Fruit fly (Drosophila melanogaster) whole organism, embryonic: ENCODE results near the gene CG1233.

ENCODE experiments used
- Asciz ChIP-seq: fragments of 200-800 bp; sonication (Bioruptor generic); optimal IDR thresholded peaks from 2 replicates; lab custom pipeline; 2017; ENCODE audit warnings: missing biosample characterization, mild to moderate bottlenecking, missing genetic modification characterization, missing genetic modification reagents
- Atf-2 ChIP-seq: fragments of 200-800 bp; sonication (Bioruptor generic); optimal IDR thresholded peaks from 2 replicates; lab custom pipeline; 2016; ENCODE audit warnings: missing biosample characterization, missing genetic modification characterization
- Bgb ChIP-seq: fragments of 200-800 bp; sonication (Bioruptor generic); IDR thresholded peaks from 2 replicates; pipeline ENCODE4 v1.3.6; 2022; ENCODE audit warnings: missing biosample characterization, missing genetic modification characterization; ENCODE audit not compliant: partially characterized antibody
- C15 ChIP-seq: fragments of 200-800 bp; sonication (Bioruptor generic); IDR thresholded peaks from 3 replicates; pipeline ENCODE4 v1.3.6; 2022; ENCODE audit warnings: missing biosample characterization, missing genetic modification characterization
- CG10267 ChIP-seq: fragments of 200-800 bp; sonication (Bioruptor generic); optimal IDR thresholded peaks from 2 replicates; lab custom pipeline; 2018; ENCODE audit warnings: missing biosample characterization, mild to moderate bottlenecking, missing genetic modification characterization, moderate library complexity
- CG12104 ChIP-seq: fragments of 200-800 bp; sonication (Bioruptor generic); optimal IDR thresholded peaks from 3 replicates; lab custom pipeline; 2016; ENCODE audit warnings: missing biosample characterization, missing genetic modification characterization
- CG1603 ChIP-seq: fragments of 200-800 bp; sonication (Bioruptor generic); optimal IDR thresholded peaks from 2 replicates; lab custom pipeline; 2019; ENCODE audit warnings: missing biosample characterization, mild to moderate bottlenecking, missing genetic modification characterization, moderate library complexity
- CG16779 ChIP-seq: fragments of 200-800 bp; sonication (Bioruptor generic); IDR thresholded peaks from 2 replicates; pipeline ENCODE4 v1.3.6; 2022; ENCODE audit warnings: missing biosample characterization, missing genetic modification characterization
- CG17568 ChIP-seq: fragments of 200-800 bp; sonication (Bioruptor generic); optimal IDR thresholded peaks from 2 replicates; lab custom pipeline; 2018; ENCODE audit warnings: missing biosample characterization, mild to moderate bottlenecking, missing genetic modification characterization, moderate library complexity
- CG17912 ChIP-seq: fragments of 200-800 bp; sonication (Bioruptor generic); optimal IDR thresholded peaks from 2 replicates; lab custom pipeline; 2018; ENCODE audit warnings: missing biosample characterization, mild to moderate bottlenecking, missing genetic modification characterization
- CG1792 ChIP-seq: fragments of 200-800 bp; sonication (Bioruptor generic); optimal IDR thresholded peaks from 2 replicates; lab custom pipeline; 2016; ENCODE audit warnings: missing biosample characterization, missing genetic modification characterization
- CG2678 ChIP-seq: fragments of 200-800 bp; sonication (Bioruptor generic); optimal IDR thresholded peaks from 3 replicates; lab custom pipeline; 2019; ENCODE audit warnings: missing biosample characterization, mild to moderate bottlenecking, missing genetic modification characterization, moderate library complexity
- CG31224 ChIP-seq: fragments of 200-800 bp; sonication (Bioruptor generic); IDR thresholded peaks from 2 replicates; pipeline ENCODE4 v1.3.6; 2022; ENCODE audit warnings: missing biosample characterization, missing genetic modification characterization
- CG32767 ChIP-seq: fragments of 200-800 bp; sonication (Bioruptor generic); IDR thresholded peaks from 2 replicates; pipeline ENCODE4 v1.3.6; 2022; ENCODE audit warnings: missing biosample characterization, missing genetic modification characterization
- CG34224 ChIP-seq: fragments of 200-800 bp; sonication (Bioruptor generic); IDR thresholded peaks from 3 replicates; pipeline ENCODE4 v1.3.6; 2022; ENCODE audit warnings: missing biosample characterization, missing genetic modification characterization; ENCODE audit not compliant: partially characterized antibody
- CG3726 ChIP-seq: fragments of 200-800 bp; sonication (Bioruptor generic); IDR thresholded peaks from 3 replicates; pipeline ENCODE4, ENCODE4 v1.3.6; 2022; ENCODE audit warnings: missing biosample characterization, missing genetic modification characterization
- CG4360 ChIP-seq: fragments of 200-800 bp; sonication (Bioruptor generic); IDR thresholded peaks from 2 replicates; pipeline ENCODE4 v1.3.6; 2022; ENCODE audit warnings: missing biosample characterization, missing genetic modification characterization
- CG7987 ChIP-seq: fragments of 200-800 bp; sonication (Bioruptor generic); optimal IDR thresholded peaks from 2 replicates; lab custom pipeline; 2018; ENCODE audit warnings: missing biosample characterization, mild to moderate bottlenecking, missing genetic modification characterization, moderate library complexity
- CG8765 ChIP-seq: fragments of 200-800 bp; sonication (Bioruptor generic); IDR thresholded peaks from 2 replicates; pipeline ENCODE4 v1.3.6; 2022; ENCODE audit warnings: missing biosample characterization, missing genetic modification characterization
- CG8924 ChIP-seq: fragments of 200-800 bp; optimal IDR thresholded peaks from 3 replicates; lab custom pipeline; 2019; ENCODE audit warnings: missing biosample characterization, mild to moderate bottlenecking, missing genetic modification characterization, moderate library complexity
- CG9817 ChIP-seq: fragments of 200-800 bp; sonication (Bioruptor generic); optimal IDR thresholded peaks from 2 replicates; lab custom pipeline; 2018; ENCODE audit warnings: missing biosample characterization, mild to moderate bottlenecking, missing genetic modification characterization, moderate library complexity
- CG9876 ChIP-seq: fragments of 200-800 bp; sonication (Bioruptor generic); optimal IDR thresholded peaks from 2 replicates; lab custom pipeline; 2016; ENCODE audit warnings: missing biosample characterization, missing genetic modification characterization
- Doc2 ChIP-seq: fragments of 200-800 bp; sonication (Bioruptor generic); IDR thresholded peaks from 2 replicates; pipeline ENCODE4 v1.3.6; 2022; ENCODE audit warnings: missing biosample characterization, missing genetic modification characterization
- E2f1 ChIP-seq: fragments of 200-800 bp; sonication (Bioruptor generic); IDR thresholded peaks from 2 replicates; pipeline ENCODE4 v1.3.6; 2022; ENCODE audit warnings: missing biosample characterization, missing genetic modification characterization
- Hey ChIP-seq: fragments of 200-800 bp; sonication (Bioruptor generic); optimal IDR thresholded peaks from 3 replicates; lab custom pipeline; 2018; ENCODE audit warnings: missing biosample characterization, mild to moderate bottlenecking, missing genetic modification characterization
- Hr3 ChIP-seq: fragments of 200-800 bp; sonication (Bioruptor generic); optimal IDR thresholded peaks from 3 replicates; lab custom pipeline; 2016; ENCODE audit warnings: missing biosample characterization, missing genetic modification characterization
- MBD-R2 ChIP-seq: fragments of 200-800 bp; sonication (Bioruptor generic); IDR thresholded peaks from 2 replicates; pipeline ENCODE4 v1.3.6; 2022; ENCODE audit warnings: missing biosample characterization, missing genetic modification characterization
- Mrtf ChIP-seq: fragments of 200-800 bp; sonication (Bioruptor generic); IDR thresholded peaks from 3 replicates; pipeline ENCODE4 v1.3.6; 2022; ENCODE audit warnings: missing biosample characterization, missing genetic modification characterization
- Myb ChIP-seq: fragments of 200-800 bp; sonication (Bioruptor generic); optimal IDR thresholded peaks from 2 replicates; lab custom pipeline; 2016; ENCODE audit warnings: missing biosample characterization, missing genetic modification characterization
- Neu2 ChIP-seq: fragments of 200-800 bp; sonication (Bioruptor generic); optimal IDR thresholded peaks from 3 replicates; lab custom pipeline; 2016; ENCODE audit warnings: missing biosample characterization, missing genetic modification characterization, borderline replicate concordance
- NfI ChIP-seq: fragments of 200-800 bp; sonication (Bioruptor generic); optimal IDR thresholded peaks from 3 replicates; lab custom pipeline; 2018; ENCODE audit warnings: missing biosample characterization, mild to moderate bottlenecking, missing genetic modification characterization, moderate library complexity
- Six4 ChIP-seq: fragments of 200-800 bp; sonication (Bioruptor generic); optimal IDR thresholded peaks from 2 replicates; lab custom pipeline; 2016; ENCODE audit warnings: missing biosample characterization, missing genetic modification characterization
- Sox102F ChIP-seq: fragments of 200-800 bp; sonication (Bioruptor generic); optimal IDR thresholded peaks from 2 replicates; lab custom pipeline; 2018; ENCODE audit warnings: missing biosample characterization, mild to moderate bottlenecking, missing genetic modification characterization, moderate library complexity
- Taf1 ChIP-seq: fragments of 200-800 bp; sonication (Bioruptor generic); IDR thresholded peaks from 2 replicates; pipeline ENCODE4 v1.3.6; 2022; ENCODE audit warnings: missing biosample characterization, missing genetic modification characterization
- Trl ChIP-seq, 3 experiments: fragments of >200 bp in 2 of 3; fragments of 200-800 bp in 1 of 3; sonication (Bioruptor generic) in 1 of 3; optimal IDR thresholded peaks; 2 replicates in 1 of 3; 3 replicates in 2 of 3; lab custom pipeline; 2016 to 2017; ENCODE audit warnings: missing biosample characterization in 1 of 3, missing genetic modification characterization in 1 of 3
- aop ChIP-seq: fragments of 200-800 bp; sonication (Bioruptor generic); IDR thresholded peaks from 2 replicates; pipeline ENCODE4 v1.3.6; 2022; ENCODE audit warnings: missing biosample characterization, missing genetic modification characterization
- bcd ChIP-seq: fragments of 200-800 bp; sonication (Bioruptor generic); optimal IDR thresholded peaks from 2 replicates; lab custom pipeline; 2017; ENCODE audit warnings: missing biosample characterization, mild to moderate bottlenecking, missing genetic modification characterization
- dm ChIP-seq: fragments of 200-800 bp; sonication (Bioruptor generic); optimal IDR thresholded peaks from 3 replicates; lab custom pipeline; 2016; ENCODE audit warnings: missing biosample characterization, missing genetic modification characterization
- dmrt99B ChIP-seq: fragments of 200-800 bp; sonication (Bioruptor generic); optimal IDR thresholded peaks from 2 replicates; lab custom pipeline; 2018; ENCODE audit warnings: missing biosample characterization, mild to moderate bottlenecking, missing genetic modification characterization, moderate library complexity
- ewg ChIP-seq: fragments of 200-800 bp; sonication (Bioruptor generic); optimal IDR thresholded peaks from 3 replicates; lab custom pipeline; 2017; ENCODE audit warnings: mild to moderate bottlenecking, missing biosample characterization, missing genetic modification reagents, missing genetic modification characterization
- klu ChIP-seq: fragments of 200-800 bp; sonication (Bioruptor generic); IDR thresholded peaks from 2 replicates; pipeline ENCODE4 v1.3.6; 2022; ENCODE audit warnings: missing biosample characterization, missing genetic modification characterization
- otp ChIP-seq: fragments of 200-800 bp; sonication (Bioruptor generic); IDR thresholded peaks from 3 replicates; pipeline ENCODE4, ENCODE4 v1.3.6; 2022; ENCODE audit warnings: missing biosample characterization, missing genetic modification characterization
- pfk ChIP-seq: fragments of 200-800 bp; sonication (Bioruptor generic); optimal IDR thresholded peaks from 2 replicates; lab custom pipeline; 2018; ENCODE audit warnings: missing biosample characterization, mild to moderate bottlenecking, missing genetic modification characterization, moderate library complexity
- psq ChIP-seq: fragments of 200-800 bp; sonication (Bioruptor generic); optimal IDR thresholded peaks from 2 replicates; lab custom pipeline; 2017; ENCODE audit warnings: missing biosample characterization, missing genetic modification characterization
- scrt ChIP-seq: fragments of 200-800 bp; sonication (Bioruptor generic); optimal IDR thresholded peaks from 2 replicates; lab custom pipeline; 2018; ENCODE audit warnings: missing biosample characterization, mild to moderate bottlenecking, missing genetic modification characterization, moderate library complexity
- sisA ChIP-seq: fragments of 200-800 bp; sonication (Bioruptor generic); IDR thresholded peaks from 2 replicates; pipeline ENCODE4 v1.3.6; 2022; ENCODE audit warnings: missing biosample characterization, missing genetic modification characterization
- toy ChIP-seq: fragments of 200-800 bp; sonication (Bioruptor generic); IDR thresholded peaks from 2 replicates; pipeline ENCODE4 v1.3.6; 2022; ENCODE audit warnings: missing biosample characterization, missing genetic modification characterization
- usp ChIP-seq: fragments of >200 bp; optimal IDR thresholded peaks from 2 replicates; lab custom pipeline; 2017; ENCODE audit warnings: missing biosample characterization, missing genetic modification characterization
- zen2 ChIP-seq: fragments of 200-800 bp; sonication (Bioruptor generic); IDR thresholded peaks from 3 replicates; pipeline ENCODE4 v1.3.6; 2022; ENCODE audit warnings: missing biosample characterization, missing genetic modification characterization; ENCODE audit not compliant: partially characterized antibody

Gene CG1233

DNA sequence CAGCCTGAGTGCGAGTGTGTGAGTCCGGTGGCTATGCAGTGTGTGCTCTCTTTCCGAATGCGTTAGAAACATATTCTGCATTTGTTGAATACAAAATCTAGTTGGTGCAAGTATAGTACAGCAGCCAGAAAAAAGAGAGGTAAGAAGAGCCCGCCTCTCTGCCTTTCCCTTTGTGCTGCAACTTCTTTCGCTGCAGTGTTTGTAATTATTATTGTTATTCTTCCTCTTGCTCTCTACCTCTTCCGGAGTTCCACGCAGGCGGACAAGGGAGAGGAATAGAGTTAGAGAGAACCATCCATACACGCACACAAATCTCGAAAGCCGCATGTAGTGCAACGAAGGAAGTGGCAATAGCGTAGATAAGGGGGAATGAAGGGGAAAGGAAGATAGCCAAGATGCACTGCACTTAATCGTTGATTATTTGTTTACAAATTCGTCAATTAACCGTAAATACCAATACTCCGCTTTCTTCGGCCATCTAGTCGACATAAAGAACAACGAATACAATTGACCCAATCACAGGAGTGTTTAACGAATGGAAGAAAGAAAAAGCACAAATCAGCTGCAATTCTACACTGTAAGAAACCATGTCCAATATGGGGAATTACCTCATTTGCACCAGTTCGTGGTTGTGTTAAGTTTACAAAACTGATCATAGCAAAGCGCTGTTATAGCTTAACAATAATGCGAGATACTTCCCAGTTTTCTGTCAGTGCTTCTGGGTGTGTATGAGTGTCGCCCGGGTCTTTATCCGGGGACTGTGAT, 13.4 kb upstream of the CG1233 start (continued):
- no peak for TF ChIP-seq scrt (GFP tag; lab: Kevin White, UChicago)
- TF ChIP-seq CG32767 (GFP tag; lab: Robert Waterston, UW): peak; percentile 55; the same call in 1 of the 2 replicates
- no peak for TF ChIP-seq Bgb (GFP tag; lab: Robert Waterston, UW)
- no peak for TF ChIP-seq toy (GFP tag; lab: Robert Waterston, UW)
- TF ChIP-seq E2f1 (GFP tag; lab: Robert Waterston, UW): peak; percentile 68
- TF ChIP-seq Mrtf (GFP tag; lab: Robert Waterston, UW): 0 out of 3 replicates have a peak, but pooled peaks have one; percentile 19
- peak; percentile 82 for TF ChIP-seq sisA (GFP tag; lab: Robert Waterston, UW)
- no peak for TF ChIP-seq Doc2 (GFP tag; lab: Robert Waterston, UW)
- peak; percentile 92 for TF ChIP-seq CG1603 (tag; lab: Kevin White, UChicago)
- TF ChIP-seq Six4 (GFP tag; lab: Kevin White, UChicago): peak; percentile 67
- TF ChIP-seq aop (GFP tag; lab: Robert Waterston, UW): no peak
- TF ChIP-seq ewg (GFP tag; lab: Kevin White, UChicago): peak; percentile 57
- TF ChIP-seq Hey: no peak
- TF ChIP-seq Atf-2 (GFP tag; lab: Kevin White, UChicago): peak; percentile 67
- TF ChIP-seq CG34224 (GFP tag; lab: Robert Waterston, UW): no peak
- TF ChIP-seq CG7987 (GFP tag; lab: Kevin White, UChicago): no peak
- no peak; the same call in 1 of the 3 replicates for TF ChIP-seq otp
- TF ChIP-seq Neu2 (GFP tag; lab: Kevin White, UChicago): no peak
- TF ChIP-seq pfk (GFP tag; lab: Kevin White, UChicago): no peak
- TF ChIP-seq CG1792 (GFP tag; lab: Kevin White, UChicago): peak; percentile 61
- peak; percentile 62 for TF ChIP-seq NfI (GFP tag; lab: Kevin White, UChicago)
- peak; percentile 69 for TF ChIP-seq Hr3
- peak; percentile 34 for TF ChIP-seq CG17568
- TF ChIP-seq CG9817 (tag; lab: Kevin White, UChicago): peak; percentile 44
- TF ChIP-seq CG17912 (GFP tag; lab: Kevin White, UChicago): peak; percentile 15
- TF ChIP-seq dmrt99B (tag; lab: Kevin White, UChicago): peak; percentile 83
- 0 out of 2 replicates have a peak, but pooled peaks have one; percentile 14 for TF ChIP-seq CG16779 (GFP tag; lab: Robert Waterston, UW)
- 0 out of 2 replicates have a peak, but pooled peaks have one; percentile 29 for TF ChIP-seq CG8765 (GFP tag; lab: Robert Waterston, UW)
- peak; percentile 18 for TF ChIP-seq Myb
- TF ChIP-seq MBD-R2 (GFP tag; lab: Robert Waterston, UW): no peak
- TF ChIP-seq bcd: peak; percentile 52
- TF ChIP-seq CG3726 (GFP tag; lab: Robert Waterston, UW): 0 out of 3 replicates have a peak, but pooled peaks have one; percentile 44
- TF ChIP-seq CG9876 (GFP tag; lab: Kevin White, UChicago): peak; percentile 46
- TF ChIP-seq Asciz (GFP tag; lab: Kevin White, UChicago): peak; percentile 61
- TF ChIP-seq psq (GFP tag; lab: Kevin White, UChicago): peak; percentile 56
- no peak for TF ChIP-seq usp
- TF ChIP-seq CG12104: no peak
- TF ChIP-seq CG31224 (GFP tag; lab: Robert Waterston, UW): no peak
- TF ChIP-seq CG10267 (tag; lab: Kevin White, UChicago): peak; percentile 67
- TF ChIP-seq CG4360 (GFP tag; lab: Robert Waterston, UW): no peak
- TF ChIP-seq C15: no peak
- TF ChIP-seq Taf1 (GFP tag; lab: Robert Waterston, UW): no peak
- TF ChIP-seq Sox102F (GFP tag; lab: Kevin White, UChicago): peak; percentile 86
- no peak for TF ChIP-seq klu (GFP tag; lab: Robert Waterston, UW)
- TF ChIP-seq CG8924 (tag; lab: Kevin White, UChicago): peak; percentile 68
- TF ChIP-seq CG2678 (tag; lab: Kevin White, UChicago): peak; percentile 71
- no peak for TF ChIP-seq zen2
- TF ChIP-seq dm (GFP tag; lab: Kevin White, UChicago): peak; percentile 13
- TF ChIP-seq Trl (optimal IDR thresholded peaks at IDR 0.05; lab: Kevin White, UChicago): peak; percentile 60 to 71
- TF ChIP-seq Trl (GFP tag; optimal IDR thresholded peaks at IDR 0.05; lab: Kevin White, UChicago): peak; percentile 64
